Fruit fly (Drosophila melanogaster) Kc167 (cell line): ENCODE data around the gene Ythdf.

ENCODE experiments used
- Myc ChIP-seq: fragments of >200 bp; optimal IDR thresholded peaks from 2 replicates; lab custom pipeline; 2017; ENCODE audit warnings: missing external identifiers
- Sin3A ChIP-seq: fragments of >200 bp; optimal IDR thresholded peaks from 2 replicates; lab custom pipeline; 2018; ENCODE audit warnings: missing external identifiers
- h ChIP-seq: fragments of >200 bp; optimal IDR thresholded peaks from 3 replicates; lab custom pipeline; 2018; ENCODE audit warnings: missing external identifiers
- insv ChIP-seq: fragments of >200 bp; optimal IDR thresholded peaks from 3 replicates; lab custom pipeline; 2018; ENCODE audit warnings: missing external identifiers
- psq ChIP-seq: fragments of >200 bp; optimal IDR thresholded peaks from 2 replicates; lab custom pipeline; 2017; ENCODE audit warnings: missing external identifiers
- ttk ChIP-seq: sonication (Bioruptor generic); optimal IDR thresholded peaks from 2 replicates; lab custom pipeline; 2017; ENCODE audit warnings: missing external identifiers

Gene Ythdf

DNA sequence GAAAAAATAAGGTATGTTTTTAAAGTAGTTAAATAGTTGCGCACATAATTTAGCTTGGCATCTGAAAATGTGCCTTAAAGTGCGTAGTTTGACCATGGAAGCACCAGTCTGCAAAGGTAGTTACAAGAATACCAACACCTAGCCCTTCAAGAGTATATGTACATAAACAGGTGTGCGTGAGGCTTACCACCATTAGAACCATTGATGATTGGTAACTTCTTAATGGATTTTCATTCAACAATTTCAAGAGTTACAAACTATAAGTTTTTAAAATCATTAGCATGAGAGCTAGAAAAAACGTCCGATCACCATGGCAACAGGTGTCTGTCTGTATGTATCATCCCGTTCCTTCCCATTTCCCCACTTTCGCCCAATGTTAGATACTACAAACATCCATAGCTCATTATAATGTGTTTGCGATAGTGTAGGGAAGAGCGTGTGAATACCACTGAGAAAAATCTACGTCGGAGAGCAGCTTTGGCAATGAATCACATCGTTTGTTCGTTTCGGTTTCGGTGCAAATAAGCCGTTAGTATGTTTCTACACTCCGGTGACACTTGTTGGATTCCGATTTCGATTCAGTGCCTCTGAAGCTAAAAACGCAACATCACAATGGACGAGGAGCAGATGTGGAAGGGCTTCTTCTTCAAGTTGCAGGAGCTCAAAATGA, 17.6 kb upstream of the Ythdf start:
- TF ChIP-seq ttk (lab: Kevin White, UChicago) (no peak), insv (no peak), h (no peak), Sin3A (no peak), psq (lab: Kevin White, UChicago) (no peak), Myc (lab: Kevin White, UChicago) (no peak)

DNA sequence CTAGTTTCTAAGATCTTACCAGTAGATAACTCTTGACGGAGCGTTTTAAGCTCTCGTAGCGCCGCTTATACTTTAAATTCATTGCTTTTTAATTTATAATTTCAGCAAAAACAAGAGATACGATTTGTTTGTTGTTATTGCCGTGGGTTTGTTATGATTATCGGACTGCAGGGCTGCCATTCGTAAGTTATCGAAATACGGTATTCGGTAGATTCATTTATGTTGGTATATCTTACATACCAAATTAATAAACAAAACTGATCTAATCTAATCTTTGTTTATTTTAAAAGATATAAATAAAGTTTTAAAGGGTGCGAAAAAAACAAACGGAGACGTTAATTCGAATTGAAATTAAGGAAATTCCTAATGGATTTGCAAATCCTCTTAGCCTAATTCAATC, 17.0 kb upstream of the Ythdf start, which contains the start of the genes CG31111 and stac:
Gene CG31111, minus strand, starts transcription at position 162 of the 400 bp plus-strand sequence.
Gene stac, plus strand, starts transcription at position 271 of the 400 bp plus-strand sequence.
- TF ChIP-seq h (no peak), psq (lab: Kevin White, UChicago) (no peak), insv (no peak), Myc (lab: Kevin White, UChicago) (no peak), ttk (lab: Kevin White, UChicago) (no peak), Sin3A (no peak)

DNA sequence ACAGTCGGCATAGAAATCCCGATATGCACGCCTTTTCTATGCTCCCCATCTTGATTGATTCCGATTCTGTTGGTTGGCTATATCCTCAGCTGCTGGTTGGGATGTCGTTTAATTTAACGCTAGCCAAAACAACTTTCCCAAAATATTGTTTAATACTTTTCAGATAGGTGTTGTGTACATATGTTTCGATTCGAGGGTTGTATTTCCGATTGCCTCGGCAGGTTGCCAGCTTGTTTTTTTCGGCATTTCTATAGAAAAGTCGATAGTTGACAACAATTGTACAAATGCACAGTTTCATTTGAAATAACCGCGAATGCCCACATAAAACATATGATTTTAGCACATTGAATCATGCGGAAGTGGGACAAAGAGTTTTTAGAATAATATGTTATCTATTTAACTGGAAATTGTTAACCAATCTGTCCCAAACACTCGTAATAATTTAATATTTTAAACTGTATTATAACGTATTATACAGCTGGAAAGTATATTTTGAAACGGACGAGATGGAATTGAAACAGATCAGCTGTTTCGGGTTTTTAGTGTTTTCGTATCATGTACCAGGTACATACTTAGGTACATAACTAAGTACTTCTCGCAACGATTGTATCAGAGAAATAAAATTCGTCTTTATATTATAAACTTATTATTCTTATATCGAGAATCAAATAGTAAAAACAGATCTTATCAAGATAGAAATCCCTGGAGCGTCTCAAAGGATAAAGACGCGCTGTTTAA, 15.6 kb upstream of the Ythdf start, which contains the start of gene CG31109:
Gene CG31109, minus strand, starts transcription at position 203 of the 738 bp plus-strand sequence.
- TF ChIP-seq insv (no peak), ttk (lab: Kevin White, UChicago) (no peak), h (no peak), psq (lab: Kevin White, UChicago) (no peak), Myc (lab: Kevin White, UChicago) (no peak)

DNA sequence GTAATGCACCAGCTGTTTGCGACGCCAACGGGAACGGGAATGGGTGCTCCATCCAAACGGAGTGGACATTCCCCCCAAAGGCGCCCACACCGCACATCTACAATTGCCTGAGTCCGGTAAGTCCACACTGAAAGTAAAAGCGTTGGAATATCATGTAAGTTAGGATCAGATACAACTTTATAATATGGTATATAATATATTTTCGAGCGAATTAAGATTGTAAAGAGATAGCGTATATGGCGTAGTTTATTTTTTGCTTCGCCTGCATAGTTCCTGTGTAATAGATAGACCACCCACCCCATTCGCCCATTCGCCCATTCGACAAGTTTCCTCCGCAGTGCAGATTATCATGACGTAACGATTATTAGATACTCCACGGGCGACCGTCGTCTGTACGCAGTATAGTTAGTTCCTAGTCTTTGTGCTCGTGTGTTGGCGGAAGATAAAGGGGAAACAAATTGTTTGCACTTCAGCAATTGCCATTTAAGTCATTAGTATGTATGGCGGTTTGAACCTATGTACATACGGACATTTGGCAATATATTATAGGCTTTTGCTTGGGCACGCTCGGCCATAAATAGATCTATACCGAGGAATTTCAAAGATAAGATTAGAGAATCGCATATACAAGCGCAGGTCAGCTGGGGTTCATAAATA, 12.5 kb upstream of the Ythdf start:
- no peak for TF ChIP-seq ttk (lab: Kevin White, UChicago)
- no peak for TF ChIP-seq Sin3A
- TF ChIP-seq insv = no peak
- no peak for TF ChIP-seq psq (lab: Kevin White, UChicago)
- TF ChIP-seq h = no peak
- TF ChIP-seq Myc (lab: Kevin White, UChicago) = no peak

DNA sequence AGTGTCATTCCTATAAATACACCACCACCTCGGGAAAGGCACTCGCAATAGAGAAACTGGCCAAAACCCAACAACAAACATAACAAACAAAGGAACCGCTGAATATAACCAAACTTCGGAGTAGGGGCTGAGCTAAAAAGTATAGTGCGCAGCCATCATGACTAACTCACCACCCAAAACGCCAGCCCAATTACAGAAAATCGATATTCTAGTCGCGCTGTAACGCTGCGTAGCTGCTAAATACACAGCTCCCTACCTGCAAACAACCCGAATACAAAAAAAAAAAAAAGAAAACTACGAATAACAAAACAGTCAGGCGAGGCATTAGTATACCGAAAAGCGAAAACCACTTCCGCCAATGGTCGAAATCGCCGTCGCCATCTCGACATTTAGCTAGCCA, 11.6 kb upstream of the Ythdf start:
- TF ChIP-seq h (no peak), Myc (lab: Kevin White, UChicago) (no peak), psq (lab: Kevin White, UChicago) (no peak), ttk (lab: Kevin White, UChicago) (no peak), insv (no peak), Sin3A (no peak)

DNA sequence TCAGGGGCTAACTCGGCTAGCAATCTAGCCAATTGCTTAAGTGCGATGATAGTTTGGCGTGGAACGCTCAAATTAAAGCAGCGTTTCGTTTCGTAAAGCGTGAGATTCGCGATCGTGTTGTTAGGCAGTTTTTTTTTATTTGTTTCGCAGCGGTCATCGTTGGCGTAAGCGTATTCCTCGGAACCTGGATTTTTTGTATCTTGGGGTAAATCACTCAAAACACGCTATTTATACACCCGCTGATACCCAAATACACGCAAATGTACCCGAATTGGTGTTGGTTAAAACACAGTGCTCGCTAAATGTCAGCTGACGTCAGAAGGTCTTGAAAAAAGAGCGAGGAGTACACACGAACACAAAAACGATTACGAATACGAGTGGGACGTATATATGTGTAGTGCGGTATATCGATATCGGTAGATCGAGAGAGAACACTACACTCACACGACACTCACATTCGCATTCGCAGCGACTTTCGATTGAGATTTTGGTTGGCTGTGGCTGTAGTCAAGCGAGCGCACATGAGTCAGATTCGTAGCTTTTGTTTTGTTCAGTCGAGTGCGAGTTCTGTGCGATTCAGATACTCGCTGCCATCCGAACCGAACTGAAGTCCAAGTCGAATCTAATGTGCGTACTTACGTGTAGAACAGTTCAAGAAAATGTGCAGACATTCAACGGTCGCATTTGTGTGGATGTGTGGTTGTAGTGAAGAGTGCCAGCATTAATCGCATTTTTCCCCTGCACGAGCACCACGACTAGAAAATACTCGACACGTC, 10.9 kb upstream of the Ythdf start:
- TF ChIP-seq insv (no peak), Myc (lab: Kevin White, UChicago) (no peak), psq (lab: Kevin White, UChicago) (no peak), ttk (lab: Kevin White, UChicago) (no peak), Sin3A (no peak), h (no peak)

DNA sequence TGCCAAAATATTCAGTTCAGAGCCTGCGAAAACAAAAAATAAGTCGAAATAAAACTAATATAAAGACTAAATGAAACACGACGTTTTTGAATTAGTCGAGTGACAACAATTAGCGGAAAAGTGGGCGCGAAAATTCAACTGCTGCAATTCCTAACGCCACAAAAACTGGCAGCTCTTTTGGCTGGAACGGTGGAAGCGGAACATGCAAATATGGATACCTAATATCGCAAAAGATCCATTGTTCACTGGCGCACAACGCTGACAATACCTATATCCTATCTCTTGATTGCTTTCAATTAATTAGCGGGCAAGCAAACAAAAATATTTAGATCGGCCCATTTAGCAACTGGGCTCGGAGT, 10.3 kb upstream of the Ythdf start, which contains the start of gene CG11791:
Gene CG11791, plus strand, starts transcription at position 234 of the 359 bp plus-strand sequence.
- TF ChIP-seq psq (lab: Kevin White, UChicago) (no peak), insv (no peak), h (no peak), Sin3A (no peak), ttk (lab: Kevin White, UChicago) (no peak), Myc (lab: Kevin White, UChicago) (no peak)

DNA sequence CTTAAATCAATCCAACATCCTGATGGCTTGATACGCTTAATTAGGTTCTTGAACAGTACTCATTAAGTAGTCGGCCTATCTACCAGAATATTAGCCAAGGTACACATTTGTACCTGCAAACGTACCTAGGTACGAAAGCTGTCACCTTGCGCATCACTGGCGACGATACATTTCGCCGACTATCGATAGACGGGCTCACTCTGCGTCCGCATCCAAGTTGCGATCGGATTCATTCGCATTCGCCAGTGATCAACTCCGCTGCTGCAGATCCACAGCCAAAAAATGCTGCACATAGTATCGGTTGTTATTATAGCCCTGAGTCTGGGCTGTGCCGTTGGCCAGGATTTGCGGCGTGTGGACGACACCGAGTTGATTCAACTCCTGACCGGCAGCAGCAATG, 8.5 kb upstream of the Ythdf start, which contains the start of gene CG11790:
Gene CG11790, plus strand, starts transcription at position 203 of the 400 bp plus-strand sequence.
- no peak for TF ChIP-seq ttk (lab: Kevin White, UChicago)
- no peak for TF ChIP-seq Sin3A
- no peak for TF ChIP-seq insv

DNA sequence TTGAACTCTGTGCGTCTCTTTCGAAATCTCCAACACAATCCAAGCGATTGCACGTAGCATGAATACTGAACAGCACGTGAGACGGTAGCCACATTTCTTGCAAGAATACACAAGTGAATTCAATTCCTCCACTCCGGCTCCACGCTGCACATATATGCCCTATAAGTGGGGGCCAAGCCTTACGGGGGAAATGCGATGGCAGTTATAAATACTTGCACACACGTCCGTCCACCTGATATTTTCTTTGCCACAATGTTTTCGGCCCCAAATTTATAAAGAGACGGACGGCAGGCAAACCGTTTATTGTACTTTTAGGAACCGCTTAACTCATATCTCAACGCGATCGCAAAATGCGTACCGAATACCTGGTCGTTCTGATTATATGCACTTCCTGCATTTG, 7.0 kb upstream of the Ythdf start, which contains the start of gene CG11786:
Gene CG11786, plus strand, starts transcription at position 301 of the 400 bp plus-strand sequence.
- TF ChIP-seq h (no peak), insv (no peak), Sin3A (no peak), psq (lab: Kevin White, UChicago) (no peak), Myc (lab: Kevin White, UChicago) (no peak), ttk (lab: Kevin White, UChicago) (no peak)

DNA sequence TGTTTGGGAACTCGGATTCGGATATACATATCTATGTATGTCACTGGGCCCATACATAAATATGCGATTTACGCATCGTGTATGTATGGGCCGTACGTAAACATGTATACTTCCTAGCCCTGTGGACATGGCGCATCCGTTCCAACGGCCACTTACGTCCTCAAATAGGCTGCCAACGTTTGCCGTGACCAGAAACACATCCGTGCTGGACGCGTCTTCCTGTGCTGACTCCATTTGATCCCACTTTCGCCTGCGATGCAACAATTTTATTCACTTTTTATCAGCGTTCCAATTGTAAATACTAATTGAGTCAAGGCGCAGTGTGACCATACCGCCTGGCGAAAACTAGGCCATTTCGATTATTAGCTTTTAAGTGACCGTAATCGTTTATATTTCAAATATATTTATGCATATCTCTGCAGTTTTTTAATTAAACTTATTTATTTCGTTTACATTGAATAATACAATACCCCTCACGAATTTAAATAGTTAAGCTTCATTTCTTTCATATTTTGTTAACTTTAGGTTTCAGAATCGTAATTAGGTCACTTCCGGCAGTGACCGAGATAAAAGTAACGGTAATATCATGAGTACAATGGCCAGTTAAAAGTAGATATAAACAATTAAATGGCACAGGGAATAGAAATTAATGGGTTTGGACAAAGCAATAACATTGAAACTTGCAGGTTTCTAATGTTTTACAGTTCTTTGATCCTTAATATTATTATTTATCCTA, 5.9 kb upstream of the Ythdf start, which contains the start of gene 5PtaseI:
Gene 5PtaseI, minus strand, starts transcription at position 336 of the 736 bp plus-strand sequence.
- TF ChIP-seq Sin3A = no peak
- TF ChIP-seq psq (lab: Kevin White, UChicago) = no peak
- TF ChIP-seq ttk (lab: Kevin White, UChicago) = no peak
- no peak for TF ChIP-seq insv
- no peak for TF ChIP-seq h
- no peak for TF ChIP-seq Myc (lab: Kevin White, UChicago)

DNA sequence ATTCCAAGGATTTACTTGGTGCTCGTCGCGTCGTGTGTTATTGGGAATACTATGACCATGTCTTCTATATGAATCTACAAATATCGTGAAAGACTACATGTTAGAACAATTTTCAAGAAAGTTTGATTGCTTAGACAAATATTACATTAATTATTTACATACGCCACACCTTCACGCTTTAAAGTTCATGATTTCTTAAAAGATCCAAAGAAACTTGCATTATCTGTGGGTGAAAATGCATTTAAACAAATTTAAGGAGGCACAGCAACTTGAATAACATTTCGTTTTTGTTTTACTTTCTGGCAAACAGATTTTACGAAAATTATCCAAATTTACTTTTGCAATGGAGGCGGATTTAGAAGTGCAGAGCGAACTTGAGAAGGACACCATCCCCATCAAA, 2.4 kb downstream of the Ythdf start, which contains the start of gene CG31115:
Gene CG31115, plus strand, starts transcription at position 301 of the 400 bp plus-strand sequence.
- TF ChIP-seq insv = no peak
- TF ChIP-seq Sin3A = no peak
- no peak for TF ChIP-seq Myc (lab: Kevin White, UChicago)
- no peak for TF ChIP-seq ttk (lab: Kevin White, UChicago)
- TF ChIP-seq h = no peak
- TF ChIP-seq psq (lab: Kevin White, UChicago) = no peak
